Fruit fly (Drosophila melanogaster): ENCODE results near the gene Scr.

dm6 chr3R:6805948-6806347, 43.8 kb downstream of the Scr start:
- no peak for TF ChIP-seq ttk (optimal IDR thresholded peaks at IDR 0.05)
- no peak for TF ChIP-seq psq (optimal IDR thresholded peaks at IDR 0.05)
- TF ChIP-seq Myc (optimal IDR thresholded peaks at IDR 0.05): no peak

Measured in Kc167 (cell line).